Fruit fly (Drosophila melanogaster) whole organism, prepupa: Measurements from ENCODE around the gene bdwf.

Experiments
- CG10631 ChIP-seq: fragments of 200-800 bp; sonication (Bioruptor generic); optimal IDR thresholded peaks from 2 replicates; lab custom pipeline; 2016; ENCODE audit warnings: missing biosample characterization, missing genetic modification characterization
- CG10669 ChIP-seq: fragments of 200-800 bp; sonication (Bioruptor generic); optimal IDR thresholded peaks from 3 replicates; lab custom pipeline; 2018; ENCODE audit warnings: missing biosample characterization, mild to moderate bottlenecking, missing genetic modification characterization, moderate library complexity
- CG11294 ChIP-seq: fragments of 200-800 bp; sonication (Bioruptor generic); IDR thresholded peaks from 2 replicates; pipeline ENCODE4 v1.3.6; 2022; ENCODE audit warnings: missing biosample characterization, missing genetic modification characterization
- CG11762 ChIP-seq: fragments of 200-800 bp; sonication (Bioruptor generic); optimal IDR thresholded peaks from 3 replicates; lab custom pipeline; 2016; ENCODE audit warnings: missing biosample characterization, missing genetic modification characterization; ENCODE audit not compliant: insufficient read depth
- CG16779 ChIP-seq: fragments of 200-800 bp; sonication (Bioruptor generic); optimal IDR thresholded peaks from 3 replicates; lab custom pipeline; 2017; ENCODE audit warnings: missing biosample characterization, mild to moderate bottlenecking, missing genetic modification characterization
- CG3032 ChIP-seq: fragments of 200-800 bp; optimal IDR thresholded peaks from 2 replicates; lab custom pipeline; 2019; ENCODE audit warnings: missing biosample characterization, mild to moderate bottlenecking, missing genetic modification characterization, moderate library complexity
- CG31627 ChIP-seq: fragments of 200-800 bp; sonication (Bioruptor generic); optimal IDR thresholded peaks from 3 replicates; lab custom pipeline; 2016; ENCODE audit warnings: missing biosample characterization, missing genetic modification characterization
- CG32006 ChIP-seq: fragments of 200-800 bp; sonication (Bioruptor generic); optimal IDR thresholded peaks from 3 replicates; lab custom pipeline; 2017; ENCODE audit warnings: missing biosample characterization, mild to moderate bottlenecking, missing genetic modification characterization
- CG34406 ChIP-seq: fragments of 200-800 bp; sonication (Bioruptor generic); optimal IDR thresholded peaks from 3 replicates; lab custom pipeline; 2016; ENCODE audit warnings: missing biosample characterization, missing genetic modification characterization
- CG4318 ChIP-seq: fragments of 200-800 bp; sonication (Bioruptor generic); optimal IDR thresholded peaks from 3 replicates; lab custom pipeline; 2017; ENCODE audit warnings: missing biosample characterization, mild to moderate bottlenecking, missing genetic modification characterization
- CG6163 ChIP-seq: fragments of 200-800 bp; sonication (Bioruptor generic); IDR thresholded peaks from 3 replicates; pipeline ENCODE4 v1.3.6; 2022; ENCODE audit warnings: missing biosample characterization, missing genetic modification characterization
- CG6276 ChIP-seq: fragments of 200-800 bp; sonication (Bioruptor generic); optimal IDR thresholded peaks from 2 replicates; lab custom pipeline; 2017; ENCODE audit warnings: missing biosample characterization, mild to moderate bottlenecking, missing genetic modification characterization
- CG6808 ChIP-seq: fragments of 200-800 bp; sonication (Bioruptor generic); optimal IDR thresholded peaks from 3 replicates; lab custom pipeline; 2017; ENCODE audit warnings: missing biosample characterization, missing genetic modification characterization, mild to moderate bottlenecking, moderate library complexity, missing genetic modification reagents
- CG6854 ChIP-seq: fragments of 200-800 bp; sonication (Bioruptor generic); optimal IDR thresholded peaks from 2 replicates; lab custom pipeline; 2017; ENCODE audit warnings: missing biosample characterization, mild to moderate bottlenecking, missing genetic modification characterization
- CG7368 ChIP-seq: fragments of 200-800 bp; sonication (Bioruptor generic); optimal IDR thresholded peaks from 3 replicates; lab custom pipeline; 2016; ENCODE audit warnings: missing biosample characterization, missing genetic modification characterization
- CG8119 ChIP-seq: fragments of 200-800 bp; sonication (Bioruptor generic); IDR thresholded peaks from 3 replicates; pipeline ENCODE4 v1.3.6; 2022; ENCODE audit warnings: missing biosample characterization, missing genetic modification characterization
- CG8319 ChIP-seq: fragments of 200-800 bp; sonication (Bioruptor generic); optimal IDR thresholded peaks from 3 replicates; lab custom pipeline; 2016; ENCODE audit warnings: missing biosample characterization, missing genetic modification characterization
- CG8632 ChIP-seq: fragments of 200-800 bp; sonication (Bioruptor generic); optimal IDR thresholded peaks from 3 replicates; lab custom pipeline; 2016; ENCODE audit warnings: missing biosample characterization, missing genetic modification characterization
- Eip75B ChIP-seq: fragments of 200-800 bp; sonication (Bioruptor generic); optimal IDR thresholded peaks from 3 replicates; lab custom pipeline; 2016; ENCODE audit warnings: missing biosample characterization, missing genetic modification characterization
- Eip78C ChIP-seq: fragments of 200-800 bp; sonication (Bioruptor generic); peaks from one replicate; lab custom pipeline; 2016; ENCODE audit warnings: missing biosample characterization, missing genetic modification characterization
- Eip93F ChIP-seq: fragments of 200-800 bp; sonication (Bioruptor generic); optimal IDR thresholded peaks from 2 replicates; lab custom pipeline; 2016; ENCODE audit warnings: missing biosample characterization, mild to moderate bottlenecking, missing genetic modification characterization
- Hr38 ChIP-seq: sonication (Bioruptor generic); optimal IDR thresholded peaks from 2 replicates; lab custom pipeline; 2016; ENCODE audit warnings: missing biosample characterization, missing genetic modification characterization
- Hr39 ChIP-seq: fragments of 200-800 bp; sonication (Bioruptor generic); optimal IDR thresholded peaks from 2 replicates; lab custom pipeline; 2016; ENCODE audit warnings: missing biosample characterization, missing genetic modification characterization
- Hr4 ChIP-seq: fragments of 200-800 bp; sonication (Bioruptor generic); optimal IDR thresholded peaks from 3 replicates; lab custom pipeline; 2016; ENCODE audit warnings: missing biosample characterization, missing genetic modification characterization
- Lpt ChIP-seq: fragments of 200-800 bp; sonication (Bioruptor generic); optimal IDR thresholded peaks from 3 replicates; lab custom pipeline; 2016; ENCODE audit warnings: missing biosample characterization, missing genetic modification characterization
- Met ChIP-seq: fragments of 200-800 bp; sonication (Bioruptor generic); optimal IDR thresholded peaks from 3 replicates; lab custom pipeline; 2016; ENCODE audit warnings: missing biosample characterization, missing genetic modification characterization
- OdsH ChIP-seq: fragments of 200-800 bp; sonication (Bioruptor generic); optimal IDR thresholded peaks from 3 replicates; lab custom pipeline; 2016; ENCODE audit warnings: missing biosample characterization, missing genetic modification characterization
- Sox102F ChIP-seq: fragments of 200-800 bp; sonication (Bioruptor generic); optimal IDR thresholded peaks from 2 replicates; lab custom pipeline; 2016; ENCODE audit warnings: missing biosample characterization, mild to moderate bottlenecking, missing genetic modification characterization
- Sox14 ChIP-seq: fragments of 200-800 bp; sonication (Bioruptor generic); optimal IDR thresholded peaks from 3 replicates; lab custom pipeline; 2016; ENCODE audit warnings: missing biosample characterization, missing genetic modification characterization
- Sox15 ChIP-seq: fragments of 200-800 bp; sonication (Bioruptor generic); optimal IDR thresholded peaks from 3 replicates; lab custom pipeline; 2016; ENCODE audit warnings: missing biosample characterization, missing genetic modification characterization
- achi ChIP-seq: fragments of 200-800 bp; sonication (Bioruptor generic); optimal IDR thresholded peaks from 3 replicates; lab custom pipeline; 2016; ENCODE audit warnings: missing biosample characterization, missing genetic modification characterization
- acj6 ChIP-seq: fragments of 200-800 bp; sonication (Bioruptor generic); optimal IDR thresholded peaks from 3 replicates; lab custom pipeline; 2016; ENCODE audit warnings: missing biosample characterization, missing genetic modification characterization
- cyc ChIP-seq: fragments of 200-800 bp; sonication (Bioruptor generic); optimal IDR thresholded peaks from 3 replicates; lab custom pipeline; 2016; ENCODE audit warnings: missing biosample characterization, missing genetic modification characterization
- dac ChIP-seq: fragments of 200-800 bp; sonication (Bioruptor generic); optimal IDR thresholded peaks from 2 replicates; lab custom pipeline; 2017; ENCODE audit warnings: missing biosample characterization, mild to moderate bottlenecking, missing genetic modification characterization
- dsx ChIP-seq: fragments of 200-800 bp; optimal IDR thresholded peaks from 3 replicates; lab custom pipeline; 2019; ENCODE audit warnings: missing biosample characterization, mild to moderate bottlenecking, missing genetic modification characterization, moderate library complexity; ENCODE audit not compliant: poor library complexity, severe bottlenecking
- eg ChIP-seq: fragments of 200-800 bp; sonication (Bioruptor generic); IDR thresholded peaks from 3 replicates; pipeline ENCODE4 v1.3.6; 2022; ENCODE audit warnings: missing biosample characterization, missing genetic modification characterization
- fkh ChIP-seq: fragments of 200-800 bp; sonication (Bioruptor generic); optimal IDR thresholded peaks from 3 replicates; lab custom pipeline; 2017; ENCODE audit warnings: missing biosample characterization, mild to moderate bottlenecking, missing genetic modification characterization, moderate library complexity
- lz ChIP-seq: fragments of 200-800 bp; sonication (Bioruptor generic); optimal IDR thresholded peaks from 3 replicates; lab custom pipeline; 2016; ENCODE audit warnings: missing biosample characterization, missing genetic modification characterization
- net ChIP-seq: fragments of 200-800 bp; sonication (Bioruptor generic); optimal IDR thresholded peaks from 3 replicates; lab custom pipeline; 2016; ENCODE audit warnings: missing biosample characterization, missing genetic modification characterization
- pdm3 ChIP-seq: fragments of 200-800 bp; sonication (Bioruptor generic); optimal IDR thresholded peaks from 3 replicates; lab custom pipeline; 2016; ENCODE audit warnings: missing biosample characterization, missing genetic modification characterization
- salr ChIP-seq, 2 experiments: fragments of 200-800 bp; sonication (Bioruptor generic); optimal IDR thresholded peaks; 3 replicates each; lab custom pipeline; 2016 to 2018; ENCODE audit warnings: missing biosample characterization in 2 of 2, missing genetic modification characterization in 2 of 2, mild to moderate bottlenecking in 1 of 2
- spab ChIP-seq: fragments of 200-800 bp; sonication (Bioruptor generic); optimal IDR thresholded peaks from 2 replicates; lab custom pipeline; 2017; ENCODE audit warnings: missing biosample characterization, mild to moderate bottlenecking, missing genetic modification characterization, missing genetic modification reagents
- svp ChIP-seq: fragments of 200-800 bp; sonication (Bioruptor generic); peaks from one replicate; lab custom pipeline; 2016; ENCODE audit warnings: missing biosample characterization, missing genetic modification characterization
- topi ChIP-seq: fragments of 200-800 bp; sonication (Bioruptor generic); optimal IDR thresholded peaks from 3 replicates; lab custom pipeline; 2016; ENCODE audit warnings: missing biosample characterization, missing genetic modification characterization
- vri ChIP-seq: fragments of 200-800 bp; sonication (Bioruptor generic); optimal IDR thresholded peaks from 3 replicates; lab custom pipeline; 2016; ENCODE audit warnings: missing biosample characterization, mild to moderate bottlenecking, missing genetic modification characterization

The bdwf gene

DNA sequence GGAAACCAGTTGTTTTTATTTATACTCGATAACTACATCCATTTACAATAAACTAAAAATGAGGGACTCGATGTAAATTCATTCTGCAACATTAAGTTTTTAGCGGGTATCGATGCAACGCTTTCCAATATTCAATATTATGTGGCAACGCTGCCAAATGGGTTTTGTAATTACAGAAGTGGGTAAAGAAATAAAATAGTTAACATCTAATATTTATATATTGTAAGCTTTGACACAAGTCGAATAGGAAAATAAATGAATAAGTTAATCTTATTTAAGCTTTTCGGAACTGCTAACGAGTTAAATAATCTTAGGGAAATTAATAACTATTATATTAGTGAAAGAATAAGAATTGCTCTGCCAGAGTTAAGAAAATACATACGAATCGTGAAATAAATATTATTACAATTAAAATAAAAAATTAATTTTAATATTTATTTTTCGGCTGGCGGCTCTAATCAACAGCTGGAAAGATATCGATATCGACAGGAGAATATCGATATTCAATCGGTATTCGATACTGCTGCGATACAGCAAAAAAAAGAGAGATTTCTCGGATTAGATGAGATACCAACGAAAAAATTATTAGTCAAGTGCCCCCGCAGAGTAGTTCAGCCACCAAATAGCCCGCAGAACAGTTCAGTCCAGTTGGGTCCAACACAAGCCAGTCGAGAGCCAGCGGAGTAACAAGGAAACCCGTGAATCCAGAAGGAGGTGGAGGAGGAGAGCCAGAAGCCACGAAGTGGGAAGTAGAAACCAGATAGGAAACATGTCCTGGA, 42.3 kb upstream of the bdwf start, which contains the start of gene GckIII:
GckIII (plus strand) TSS at position 485 of the 779 bp plus-strand sequence.
- TF ChIP-seq Eip93F (peak; percentile 16), CG6808 (GFP tag; lab: Kevin White, UChicago) (peak; percentile 44), CG32006 (GFP tag; lab: Kevin White, UChicago) (no peak)

DNA sequence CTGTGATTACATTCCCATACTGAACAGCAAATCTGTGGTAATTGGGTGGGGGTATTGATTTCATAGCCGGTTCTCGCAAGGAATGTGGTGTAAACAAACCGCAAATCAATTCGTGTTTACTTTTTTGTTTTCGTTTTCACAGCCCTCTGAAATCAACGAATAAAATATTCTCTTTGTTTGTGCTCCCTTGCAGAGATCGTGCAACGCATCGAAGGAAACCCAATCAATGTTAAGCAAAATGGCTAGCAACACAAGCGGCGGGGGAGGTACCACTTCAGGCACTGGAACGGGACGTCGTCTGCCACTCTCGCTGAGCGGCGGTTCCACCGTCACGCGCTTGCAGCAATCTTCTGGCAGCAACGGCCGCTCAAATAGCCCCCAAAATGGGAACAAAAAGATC, 39.5 kb upstream of the bdwf start:
- TF ChIP-seq Sox15 (GFP tag; lab: Kevin White, UChicago) (no peak), fkh (GFP tag; lab: Kevin White, UChicago) (peak; percentile 26), CG32006 (GFP tag; lab: Kevin White, UChicago) (no peak), CG8319 (GFP tag; lab: Kevin White, UChicago) (no peak), lz (GFP tag; lab: Kevin White, UChicago) (no peak)
- TF ChIP-seq, all 60 proteins: peak for 1

DNA sequence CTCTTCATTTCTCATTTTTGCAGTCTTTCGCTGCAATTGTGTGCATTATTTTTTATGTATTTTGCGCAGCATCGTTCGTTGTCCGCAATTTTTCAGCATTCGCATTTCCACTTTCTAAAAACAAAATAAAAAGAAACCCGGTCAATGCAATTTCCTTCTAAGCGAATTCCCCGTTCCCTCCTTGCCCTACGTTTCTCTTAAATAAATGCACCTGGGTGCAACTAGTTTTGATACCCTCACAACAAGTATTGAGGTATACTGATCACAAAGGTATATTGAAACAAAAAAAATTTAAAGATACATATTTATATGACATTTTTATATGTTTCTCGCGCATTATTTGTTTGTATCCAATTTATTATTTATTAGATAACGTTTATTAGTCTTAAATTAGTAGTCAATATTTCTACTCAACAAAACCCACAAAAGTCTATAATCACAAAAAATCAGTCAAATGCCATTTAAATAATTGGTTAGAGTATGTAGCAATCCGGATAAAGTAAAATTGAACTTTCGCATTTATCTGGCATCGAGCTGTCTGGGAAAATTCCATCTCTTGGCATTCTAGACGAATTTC, 38.5 kb upstream of the bdwf start:
- TF ChIP-seq CG6163, result peak; percentile 40; the same call in 1 of the 3 replicates
- peak; percentile 30 for TF ChIP-seq lz (GFP tag; lab: Kevin White, UChicago)
- TF ChIP-seq spab (GFP tag; lab: Kevin White, UChicago), result no peak
- no peak for TF ChIP-seq CG6276 (GFP tag; lab: Kevin White, UChicago)
- peak; percentile 82 for TF ChIP-seq Lpt
- TF ChIP-seq eg, result peak; percentile 81
- peak; percentile 49 for TF ChIP-seq dac (GFP tag; lab: Kevin White, UChicago)
- TF ChIP-seq CG10669 (GFP tag; lab: Kevin White, UChicago), result no peak
- no peak for TF ChIP-seq Sox15 (GFP tag; lab: Kevin White, UChicago)
- TF ChIP-seq fkh (GFP tag; lab: Kevin White, UChicago), result no peak
- no peak for TF ChIP-seq CG6854
- TF ChIP-seq cyc (GFP tag; lab: Kevin White, UChicago), result peak; percentile 39
- TF ChIP-seq CG8119 (GFP tag; lab: Robert Waterston, UW), result peak; percentile 92
- TF ChIP-seq svp, result no peak
- no peak for TF ChIP-seq achi
- TF ChIP-seq Eip75B (GFP tag; lab: Kevin White, UChicago), result peak; percentile 62
- TF ChIP-seq Hr4 (GFP tag; lab: Kevin White, UChicago), result peak; percentile 92
- no peak for TF ChIP-seq Hr39 (GFP tag; lab: Kevin White, UChicago)
- peak; percentile 75 for TF ChIP-seq dsx (GFP tag; lab: Kevin White, UChicago)
- no peak for TF ChIP-seq OdsH (GFP tag; lab: Kevin White, UChicago)
- no peak for TF ChIP-seq vri (GFP tag; lab: Kevin White, UChicago)
- no peak for TF ChIP-seq Met (GFP tag; lab: Kevin White, UChicago)
- TF ChIP-seq topi (GFP tag; lab: Kevin White, UChicago), result no peak
- peak; percentile 83 for TF ChIP-seq net (GFP tag; lab: Kevin White, UChicago)
- TF ChIP-seq CG8632 (GFP tag; lab: Kevin White, UChicago), result peak; percentile 64
- peak; percentile 58 for TF ChIP-seq CG34406
- peak in 1 of 2 experiments; percentile 92 for TF ChIP-seq salr (GFP tag; optimal IDR thresholded peaks at IDR 0.05; lab: Kevin White, UChicago)
- no peak for TF ChIP-seq Hr38 (GFP tag; lab: Kevin White, UChicago)
- peak; percentile 46 for TF ChIP-seq CG7368 (GFP tag; lab: Kevin White, UChicago)
- TF ChIP-seq CG10631 (GFP tag; lab: Kevin White, UChicago), result no peak
- peak; percentile 95 for TF ChIP-seq Eip78C (GFP tag; lab: Kevin White, UChicago)
- TF ChIP-seq CG11294 (GFP tag; lab: Robert Waterston, UW), result peak; percentile 78
- TF ChIP-seq CG4318 (GFP tag; lab: Kevin White, UChicago), result no peak
- TF ChIP-seq pdm3 (GFP tag; lab: Kevin White, UChicago), result no peak
- TF ChIP-seq CG3032, result peak; percentile 84
- no peak for TF ChIP-seq CG31627 (GFP tag; lab: Kevin White, UChicago)
- peak; percentile 54 for TF ChIP-seq Sox14 (GFP tag; lab: Kevin White, UChicago)
- TF ChIP-seq CG16779 (tag; lab: Kevin White, UChicago), result no peak
- TF ChIP-seq acj6 (GFP tag; lab: Kevin White, UChicago), result peak; percentile 74
- TF ChIP-seq CG11762 (GFP tag; lab: Kevin White, UChicago), result peak; percentile 61
- TF ChIP-seq Sox102F (GFP tag; lab: Kevin White, UChicago), result no peak
- no peak for TF ChIP-seq CG8319 (GFP tag; lab: Kevin White, UChicago)
